Fruit fly (Drosophila melanogaster): ENCODE data around the gene CG34041.

DNA sequence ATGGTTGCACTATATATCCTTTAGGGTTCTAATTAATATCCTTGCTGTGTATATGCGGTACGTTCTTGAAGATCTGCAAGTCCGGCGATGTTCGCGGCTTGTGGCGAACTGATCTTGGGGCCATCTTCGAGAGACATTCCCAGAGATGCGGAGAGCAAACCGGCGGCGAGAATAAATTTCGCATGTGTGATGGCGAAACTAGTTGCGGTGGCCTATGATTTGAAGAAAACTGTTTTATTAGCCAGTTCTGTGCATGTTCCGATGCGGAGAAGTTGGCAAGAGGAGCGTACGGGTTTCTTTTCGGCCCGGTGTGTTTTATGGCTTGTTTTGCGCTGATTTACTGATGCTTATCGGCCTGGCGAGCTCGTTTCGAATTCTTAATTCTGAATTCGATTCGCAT lies 7.6 kb upstream of the CG34041 start, which contains the start of gene PH4alphaNE1:
- TF ChIP-seq CTCF (optimal IDR thresholded peaks at IDR 0.05) (no peak), CG8478 (optimal IDR thresholded peaks at IDR 0.05) (no peak)

Measured in S2 (cell line).